Fruit fly (Drosophila melanogaster) whole organism, embryonic: ENCODE measurements around the gene Syx5.
A peak's percentile ranks its signal among the peaks of the same experiment; 100 is the strongest.

ENCODE experiments used
- ATbp ChIP-seq: fragments of 200-800 bp; sonication (Bioruptor generic); optimal IDR thresholded peaks from 2 replicates; lab custom pipeline; 2017; ENCODE audit warnings: missing biosample characterization, mild to moderate bottlenecking, missing genetic modification characterization, missing genetic modification reagents
- BEAF-32 ChIP-seq: fragments of 200-800 bp; sonication (Bioruptor generic); optimal IDR thresholded peaks from 3 replicates; lab custom pipeline; 2017; ENCODE audit warnings: missing biosample characterization, missing genetic modification characterization, mild to moderate bottlenecking, moderate library complexity, missing genetic modification reagents
- C15 ChIP-seq: fragments of 200-800 bp; sonication (Bioruptor generic); IDR thresholded peaks from 3 replicates; pipeline ENCODE4 v1.3.6; 2022; ENCODE audit warnings: missing biosample characterization, missing genetic modification characterization
- CG11085 ChIP-seq: fragments of 200-800 bp; sonication (Bioruptor generic); IDR thresholded peaks from 2 replicates; pipeline ENCODE4 v1.3.6; 2022; ENCODE audit warnings: missing biosample characterization, missing genetic modification characterization
- CG12071 ChIP-seq: fragments of 200-800 bp; sonication (Bioruptor generic); optimal IDR thresholded peaks from 3 replicates; lab custom pipeline; 2018; ENCODE audit warnings: missing biosample characterization, mild to moderate bottlenecking, missing genetic modification characterization
- CG12236 ChIP-seq: fragments of 200-800 bp; sonication (Bioruptor generic); optimal IDR thresholded peaks from 2 replicates; lab custom pipeline; 2016; ENCODE audit warnings: missing biosample characterization, missing genetic modification characterization
- CG1647 ChIP-seq: fragments of 200-800 bp; sonication (Bioruptor generic); optimal IDR thresholded peaks from 3 replicates; lab custom pipeline; 2016; ENCODE audit warnings: missing biosample characterization, missing genetic modification characterization
- CG18262 ChIP-seq: fragments of 200-800 bp; optimal IDR thresholded peaks from 3 replicates; lab custom pipeline; 2019; ENCODE audit warnings: missing biosample characterization, mild to moderate bottlenecking, missing genetic modification characterization, moderate library complexity
- CG18476 ChIP-seq: fragments of 200-800 bp; sonication (Bioruptor generic); optimal IDR thresholded peaks from 2 replicates; lab custom pipeline; 2016; ENCODE audit warnings: missing biosample characterization, mild to moderate bottlenecking, missing genetic modification characterization
- CG18764 ChIP-seq: fragments of 200-800 bp; sonication (Bioruptor generic); optimal IDR thresholded peaks from 3 replicates; lab custom pipeline; 2016; ENCODE audit warnings: missing biosample characterization, missing genetic modification characterization
- CG31441 ChIP-seq: fragments of 200-800 bp; sonication (Bioruptor generic); IDR thresholded peaks from 2 replicates; pipeline ENCODE4 v1.3.6; 2022; ENCODE audit warnings: missing biosample characterization, missing genetic modification characterization
- CG33557 ChIP-seq: fragments of 200-800 bp; sonication (Bioruptor generic); optimal IDR thresholded peaks from 2 replicates; lab custom pipeline; 2019; ENCODE audit warnings: missing biosample characterization, mild to moderate bottlenecking, missing genetic modification characterization, moderate library complexity
- CG34224 ChIP-seq: fragments of 200-800 bp; sonication (Bioruptor generic); IDR thresholded peaks from 3 replicates; pipeline ENCODE4 v1.3.6; 2022; ENCODE audit warnings: missing biosample characterization, missing genetic modification characterization; ENCODE audit not compliant: partially characterized antibody
- CG4328 ChIP-seq: fragments of 200-800 bp; sonication (Bioruptor generic); optimal IDR thresholded peaks from 3 replicates; lab custom pipeline; 2017; ENCODE audit warnings: missing biosample characterization, missing genetic modification reagents, missing genetic modification characterization
- CG43689 ChIP-seq: fragments of 200-800 bp; sonication (Bioruptor generic); IDR thresholded peaks from 2 replicates; pipeline ENCODE4 v1.3.6; 2022; ENCODE audit warnings: missing biosample characterization, missing genetic modification characterization
- CG4404 ChIP-seq: fragments of 200-800 bp; sonication (Bioruptor generic); IDR thresholded peaks from 2 replicates; pipeline ENCODE4 v1.3.6; 2022; ENCODE audit warnings: missing biosample characterization, missing genetic modification characterization
- CG4424 ChIP-seq: fragments of 200-800 bp; sonication (Bioruptor generic); optimal IDR thresholded peaks from 3 replicates; lab custom pipeline; 2016; ENCODE audit warnings: missing biosample characterization, missing genetic modification characterization
- CG6654 ChIP-seq: fragments of 200-800 bp; sonication (Bioruptor generic); optimal IDR thresholded peaks from 2 replicates; lab custom pipeline; 2017; ENCODE audit warnings: missing biosample characterization, mild to moderate bottlenecking, missing genetic modification characterization
- CG6683 ChIP-seq: fragments of 200-800 bp; sonication (Bioruptor generic); optimal IDR thresholded peaks from 2 replicates; lab custom pipeline; 2017; ENCODE audit warnings: missing biosample characterization, mild to moderate bottlenecking, missing genetic modification characterization, missing genetic modification reagents
- CG6765 ChIP-seq: fragments of 200-800 bp; sonication (Bioruptor generic); optimal IDR thresholded peaks from 3 replicates; lab custom pipeline; 2017; ENCODE audit warnings: missing biosample characterization, mild to moderate bottlenecking, missing genetic modification characterization
- CG6813 ChIP-seq: fragments of 200-800 bp; sonication (Bioruptor generic); optimal IDR thresholded peaks from 2 replicates; lab custom pipeline; 2017; ENCODE audit warnings: missing biosample characterization, missing genetic modification characterization, mild to moderate bottlenecking, moderate library complexity, missing genetic modification reagents
- CG7786 ChIP-seq: fragments of 200-800 bp; sonication (Bioruptor generic); optimal IDR thresholded peaks from 2 replicates; lab custom pipeline; 2016; ENCODE audit warnings: missing biosample characterization, missing genetic modification characterization
- CG7839 ChIP-seq: fragments of 200-800 bp; sonication (Bioruptor generic); optimal IDR thresholded peaks from 3 replicates; lab custom pipeline; 2018; ENCODE audit warnings: missing biosample characterization, mild to moderate bottlenecking, missing genetic modification characterization, moderate library complexity
- CkIIα-i1 ChIP-seq: fragments of 200-800 bp; sonication (Bioruptor generic); IDR thresholded peaks from 2 replicates; pipeline ENCODE4 v1.3.6; 2022; ENCODE audit warnings: missing biosample characterization, missing genetic modification characterization
- ERR ChIP-seq: fragments of 200-800 bp; sonication (Bioruptor generic); optimal IDR thresholded peaks from 2 replicates; lab custom pipeline; 2016; ENCODE audit warnings: missing biosample characterization, missing genetic modification characterization
- Eip74EF ChIP-seq, 2 experiments: fragments of 200-800 bp in 1 of 2; fragments of >200 bp in 1 of 2; sonication (Bioruptor generic) in 1 of 2; optimal IDR thresholded peaks; 2 replicates each; lab custom pipeline; 2017 to 2019; ENCODE audit warnings: missing biosample characterization in 2 of 2, missing genetic modification characterization in 2 of 2, mild to moderate bottlenecking in 1 of 2, moderate library complexity in 1 of 2
- NC2β ChIP-seq: fragments of 200-800 bp; sonication (Bioruptor generic); optimal IDR thresholded peaks from 2 replicates; lab custom pipeline; 2016; ENCODE audit warnings: missing biosample characterization, missing genetic modification characterization
- NfI ChIP-seq: fragments of 200-800 bp; sonication (Bioruptor generic); optimal IDR thresholded peaks from 3 replicates; lab custom pipeline; 2018; ENCODE audit warnings: missing biosample characterization, mild to moderate bottlenecking, missing genetic modification characterization, moderate library complexity
- Ravus ChIP-seq: fragments of 200-800 bp; sonication (Bioruptor generic); IDR thresholded peaks from 2 replicates; pipeline ENCODE4 v1.3.6; 2022; ENCODE audit warnings: missing biosample characterization, missing genetic modification characterization
- Sox102F ChIP-seq: fragments of 200-800 bp; sonication (Bioruptor generic); optimal IDR thresholded peaks from 2 replicates; lab custom pipeline; 2018; ENCODE audit warnings: missing biosample characterization, mild to moderate bottlenecking, missing genetic modification characterization, moderate library complexity
- Sry-δ ChIP-seq: fragments of 200-800 bp; sonication (Bioruptor generic); optimal IDR thresholded peaks from 2 replicates; lab custom pipeline; 2016; ENCODE audit warnings: missing biosample characterization, missing genetic modification characterization
- Usf ChIP-seq: fragments of 200-800 bp; sonication (Bioruptor generic); optimal IDR thresholded peaks from 2 replicates; lab custom pipeline; 2017; ENCODE audit warnings: missing genotype, missing biosample characterization, missing genetic modification characterization
- ara ChIP-seq: fragments of 200-800 bp; sonication (Bioruptor generic); IDR thresholded peaks from 2 replicates; pipeline ENCODE4 v1.3.6; 2022; ENCODE audit warnings: missing biosample characterization, missing genetic modification characterization
- cas ChIP-seq: fragments of 200-800 bp; sonication (Bioruptor generic); IDR thresholded peaks from 2 replicates; pipeline ENCODE4 v1.3.6; 2022; ENCODE audit warnings: missing biosample characterization, missing genetic modification characterization
- cwo ChIP-seq: fragments of 200-800 bp; sonication (Bioruptor generic); optimal IDR thresholded peaks from 3 replicates; lab custom pipeline; 2017; ENCODE audit warnings: missing biosample characterization, missing genetic modification characterization, mild to moderate bottlenecking, moderate library complexity, missing genetic modification reagents
- eve ChIP-seq, 2 experiments: fragments of >200 bp; optimal IDR thresholded peaks; 2 replicates each; lab custom pipeline; 2017; ENCODE audit warnings: missing biosample characterization in 2 of 2, missing genetic modification characterization in 2 of 2
- fu2 ChIP-seq: fragments of 200-800 bp; sonication (Bioruptor generic); optimal IDR thresholded peaks from 2 replicates; lab custom pipeline; 2016; ENCODE audit warnings: missing biosample characterization, missing genetic modification characterization
- gsb-n ChIP-seq: fragments of 200-800 bp; sonication (Bioruptor generic); optimal IDR thresholded peaks from 3 replicates; lab custom pipeline; 2018; ENCODE audit warnings: missing biosample characterization, mild to moderate bottlenecking, missing genetic modification characterization
- ind ChIP-seq: fragments of 200-800 bp; sonication (Bioruptor generic); optimal IDR thresholded peaks from 3 replicates; lab custom pipeline; 2016; ENCODE audit warnings: missing biosample characterization, missing genetic modification characterization
- nerfin-2 ChIP-seq: fragments of 200-800 bp; sonication (Bioruptor generic); IDR thresholded peaks from 2 replicates; pipeline ENCODE4 v1.3.6; 2022; ENCODE audit warnings: missing biosample characterization, missing genetic modification characterization; ENCODE audit not compliant: partially characterized antibody
- org-1 ChIP-seq: fragments of 200-800 bp; sonication (Bioruptor generic); optimal IDR thresholded peaks from 2 replicates; lab custom pipeline; 2017; ENCODE audit warnings: missing biosample characterization, missing genetic modification characterization
- p53 ChIP-seq: fragments of 200-800 bp; sonication (Bioruptor generic); optimal IDR thresholded peaks from 2 replicates; lab custom pipeline; 2016; ENCODE audit warnings: missing biosample characterization, missing genetic modification characterization
- salm ChIP-seq: fragments of 200-800 bp; sonication (Bioruptor generic); optimal IDR thresholded peaks from 2 replicates; lab custom pipeline; 2018; ENCODE audit warnings: missing biosample characterization, mild to moderate bottlenecking, missing genetic modification characterization
- schlank ChIP-seq: fragments of 200-800 bp; sonication (Bioruptor generic); optimal IDR thresholded peaks from 2 replicates; lab custom pipeline; 2018; ENCODE audit warnings: missing biosample characterization, mild to moderate bottlenecking, missing genetic modification characterization
- seq ChIP-seq: fragments of 200-800 bp; sonication (Bioruptor generic); IDR thresholded peaks from 2 replicates; pipeline ENCODE4 v1.3.6; 2022; ENCODE audit warnings: missing biosample characterization, missing genetic modification characterization
- sisA ChIP-seq: fragments of 200-800 bp; sonication (Bioruptor generic); IDR thresholded peaks from 2 replicates; pipeline ENCODE4 v1.3.6; 2022; ENCODE audit warnings: missing biosample characterization, missing genetic modification characterization
- slbo ChIP-seq: fragments of 200-800 bp; sonication (Bioruptor generic); IDR thresholded peaks from 2 replicates; pipeline ENCODE4 v1.3.6; 2022; ENCODE audit warnings: missing biosample characterization, missing genetic modification characterization
- tap ChIP-seq: fragments of 200-800 bp; optimal IDR thresholded peaks from 3 replicates; lab custom pipeline; 2019; ENCODE audit warnings: missing biosample characterization, mild to moderate bottlenecking, missing genetic modification characterization, moderate library complexity
- wek ChIP-seq: fragments of 200-800 bp; sonication (Bioruptor generic); optimal IDR thresholded peaks from 3 replicates; lab custom pipeline; 2018; ENCODE audit warnings: missing biosample characterization, mild to moderate bottlenecking, missing genetic modification characterization, moderate library complexity
- zen ChIP-seq: fragments of 200-800 bp; sonication (Bioruptor generic); optimal IDR thresholded peaks from 3 replicates; lab custom pipeline; 2018; ENCODE audit warnings: missing biosample characterization, mild to moderate bottlenecking, missing genetic modification characterization, moderate library complexity

Gene Syx5

dm6 chr2L:16279774-16280252, 27.3 kb upstream of the Syx5 start (continued):
- TF ChIP-seq Usf (GFP tag; lab: Kevin White, UChicago), result peak; percentile 47
- peak; percentile 86 for TF ChIP-seq NC2β (GFP tag; lab: Kevin White, UChicago)
- TF ChIP-seq CG18262 (tag; lab: Kevin White, UChicago), result peak; percentile 97
- TF ChIP-seq ERR (GFP tag; lab: Kevin White, UChicago), result peak; percentile 57
- TF ChIP-seq Sry-δ, result peak; percentile 29
- peak; percentile 91 for TF ChIP-seq wek (GFP tag; lab: Kevin White, UChicago)
- TF ChIP-seq CG4424, result peak; percentile 95
- TF ChIP-seq CG18764 (GFP tag; lab: Kevin White, UChicago), result peak; percentile 86
- peak; percentile 76 for TF ChIP-seq CG33557 (GFP tag; lab: Kevin White, UChicago)
- TF ChIP-seq CG34224 (GFP tag; lab: Robert Waterston, UW), result peak; percentile 12; the same call in 1 of the 3 replicates
- TF ChIP-seq nerfin-2 (GFP tag; lab: Robert Waterston, UW), result no peak
- TF ChIP-seq CG6683 (GFP tag; lab: Kevin White, UChicago), result peak; percentile 72
- peak; percentile 97 for TF ChIP-seq CG31441
- no peak for TF ChIP-seq CG11085 (GFP tag; lab: Robert Waterston, UW)
- peak; percentile 58; the same call in 1 of the 2 replicates for TF ChIP-seq slbo (GFP tag; lab: Robert Waterston, UW)
- peak; percentile 92 for TF ChIP-seq salm (tag; lab: Kevin White, UChicago)
- TF ChIP-seq Eip74EF (GFP tag; optimal IDR thresholded peaks at IDR 0.05; lab: Kevin White, UChicago), result peak in 1 of 2 experiments; percentile 95
- peak; percentile 45 for TF ChIP-seq schlank (tag; lab: Kevin White, UChicago)
- TF ChIP-seq CkIIα-i1 (GFP tag; lab: Robert Waterston, UW), result no peak
- no peak for TF ChIP-seq cas (GFP tag; lab: Robert Waterston, UW)
- TF ChIP-seq fu2 (GFP tag; lab: Kevin White, UChicago), result peak; percentile 62
- TF ChIP-seq ara (GFP tag; lab: Robert Waterston, UW), result no peak; the same call in 1 of the 2 replicates
- peak; percentile 94 for TF ChIP-seq ATbp (GFP tag; lab: Kevin White, UChicago)
- TF ChIP-seq CG43689 (GFP tag; lab: Robert Waterston, UW), result 0 out of 2 replicates have a peak, but pooled peaks have one; percentile 10
- no peak for TF ChIP-seq Ravus (GFP tag; lab: Robert Waterston, UW)
- peak; percentile 59 for TF ChIP-seq zen (tag; lab: Kevin White, UChicago)
- TF ChIP-seq eve (GFP tag; optimal IDR thresholded peaks at IDR 0.05; lab: Kevin White, UChicago), result peak in 1 of 2 experiments; percentile 97
- TF ChIP-seq C15 (GFP tag; lab: Robert Waterston, UW), result 0 out of 3 replicates have a peak, but pooled peaks have one; percentile 28
- peak; percentile 80 for TF ChIP-seq sisA
- TF ChIP-seq seq, result peak; percentile 83
- peak; percentile 47; the same call in 1 of the 2 replicates for TF ChIP-seq CG4404 (GFP tag; lab: Robert Waterston, UW)
- TF ChIP-seq CG6654, result peak; percentile 77
- peak; percentile 95 for TF ChIP-seq org-1
- TF ChIP-seq BEAF-32 (GFP tag; lab: Kevin White, UChicago), result no peak
- TF ChIP-seq CG4328 (GFP tag; lab: Kevin White, UChicago), result peak; percentile 77
- peak; percentile 90 for TF ChIP-seq NfI (GFP tag; lab: Kevin White, UChicago)
- TF ChIP-seq Sox102F (GFP tag; lab: Kevin White, UChicago), result peak; percentile 97
- peak; percentile 79 for TF ChIP-seq CG18476
- TF ChIP-seq tap, result peak; percentile 92
- TF ChIP-seq CG6765 (GFP tag; lab: Kevin White, UChicago), result peak; percentile 67
- peak; percentile 88 for TF ChIP-seq gsb-n (tag; lab: Kevin White, UChicago)
- peak; percentile 71 for TF ChIP-seq cwo (GFP tag; lab: Kevin White, UChicago)
- peak; percentile 94 for TF ChIP-seq CG7839 (tag; lab: Kevin White, UChicago)
- TF ChIP-seq CG7786, result peak; percentile 70
- TF ChIP-seq CG6813, result peak; percentile 78
- peak; percentile 87 for TF ChIP-seq CG12071 (GFP tag; lab: Kevin White, UChicago)
- TF ChIP-seq CG1647 (GFP tag; lab: Kevin White, UChicago), result peak; percentile 80
- peak; percentile 92 for TF ChIP-seq ind
- TF ChIP-seq p53 (GFP tag; lab: Kevin White, UChicago), result no peak
- TF ChIP-seq CG12236 (GFP tag; lab: Kevin White, UChicago), result peak; percentile 81
